Worm (Caenorhabditis elegans) whole organism, mixed stage, embryonic: ENCODE measurements around the gene C39D10.2.

Experiments used
- M03D4.4 ChIP-seq: sonication (generic microtip); optimal IDR thresholded peaks from 2 replicates; lab custom pipeline; 2017; ENCODE audit warnings: mild to moderate bottlenecking, missing genetic modification characterization, missing compliant biosample characterization
- bed-3 ChIP-seq: fragments of 200-800 bp; sonication (Bioruptor generic); optimal IDR thresholded peaks from 3 replicates; lab custom pipeline; 2018; ENCODE audit warnings: mild to moderate bottlenecking, missing genetic modification characterization, moderate library complexity, missing compliant biosample characterization
- blmp-1 ChIP-seq: fragments of 150-350 bp; optimal IDR thresholded peaks from 2 replicates; lab custom pipeline; 2014; ENCODE audit warnings: missing biosample characterization, missing genetic modification characterization
- ceh-39 ChIP-seq: fragments of 150-350 bp; optimal IDR thresholded peaks from 2 replicates; lab custom pipeline; 2014; ENCODE audit warnings: missing biosample characterization, missing genetic modification characterization
- ceh-43 ChIP-seq: fragments of 200-800 bp; sonication (Bioruptor generic); optimal IDR thresholded peaks from 2 replicates; lab custom pipeline; 2018; ENCODE audit warnings: mild to moderate bottlenecking, missing genetic modification characterization, moderate library complexity, missing compliant biosample characterization
- ceh-83 ChIP-seq: fragments of 200-800 bp; sonication (Bioruptor generic); optimal IDR thresholded peaks from 2 replicates; lab custom pipeline; 2018; ENCODE audit warnings: mild to moderate bottlenecking, missing genetic modification characterization, missing compliant biosample characterization
- cnd-1 ChIP-seq: fragments of 200-800 bp; sonication (Bioruptor generic); optimal IDR thresholded peaks from 2 replicates; lab custom pipeline; 2018; ENCODE audit warnings: mild to moderate bottlenecking, missing genetic modification characterization, missing compliant biosample characterization
- drap-1 ChIP-seq: fragments of 200-800 bp; sonication (Bioruptor generic); optimal IDR thresholded peaks from 3 replicates; lab custom pipeline; 2018; ENCODE audit warnings: mild to moderate bottlenecking, missing genetic modification characterization, missing compliant biosample characterization
- elt-1 ChIP-seq: sonication (generic microtip); optimal IDR thresholded peaks from 2 replicates; lab custom pipeline; 2017; ENCODE audit warnings: missing genetic modification characterization, mild to moderate bottlenecking, missing compliant biosample characterization, antibody characterized with exemption, moderate library complexity, borderline replicate concordance; ENCODE audit not compliant: insufficient read depth
- ham-2 ChIP-seq: fragments of 200-800 bp; sonication (Bioruptor generic); optimal IDR thresholded peaks from 2 replicates; lab custom pipeline; 2018; ENCODE audit warnings: mild to moderate bottlenecking, missing genetic modification characterization, missing compliant biosample characterization
- hlh-1 ChIP-seq: fragments of 150-350 bp; optimal IDR thresholded peaks from 2 replicates; lab custom pipeline; 2014; ENCODE audit warnings: missing biosample characterization, missing genetic modification reagents, missing genetic modification characterization
- lin-32 ChIP-seq: fragments of 200-800 bp; sonication (Bioruptor generic); optimal IDR thresholded peaks from 2 replicates; lab custom pipeline; 2018; ENCODE audit warnings: mild to moderate bottlenecking, missing genetic modification characterization, missing compliant biosample characterization
- lsy-2 ChIP-seq: fragments of 150-350 bp; optimal IDR thresholded peaks from 2 replicates; lab custom pipeline; 2014; ENCODE audit warnings: missing biosample characterization, missing genetic modification characterization
- mep-1 ChIP-seq: fragments of 150-350 bp; optimal IDR thresholded peaks from 2 replicates; lab custom pipeline; 2017; ENCODE audit warnings: missing biosample characterization, missing genetic modification reagents, missing genetic modification characterization, inconsistent platforms
- nhr-12 ChIP-seq: fragments of 150-350 bp; optimal IDR thresholded peaks from 2 replicates; lab custom pipeline; 2014; ENCODE audit warnings: missing biosample characterization, missing genetic modification characterization
- nhr-237 ChIP-seq: fragments of 150-350 bp; optimal IDR thresholded peaks from 2 replicates; lab custom pipeline; 2014; ENCODE audit warnings: missing biosample characterization, missing genetic modification characterization
- nhr-76 ChIP-seq: sonication (generic microtip); optimal IDR thresholded peaks from 2 replicates; lab custom pipeline; 2017; ENCODE audit warnings: missing biosample characterization, missing genetic modification characterization
- pha-4 ChIP-seq: fragments of 150-350 bp; optimal IDR thresholded peaks from 2 replicates; lab custom pipeline; 2018; ENCODE audit warnings: missing biosample characterization, missing genetic modification reagents, missing genetic modification characterization
- snpc-4 ChIP-seq: fragments of 150-350 bp; optimal IDR thresholded peaks from 2 replicates; lab custom pipeline; 2014; ENCODE audit warnings: missing biosample characterization, missing genetic modification characterization
- sptf-1 ChIP-seq: sonication (generic microtip); optimal IDR thresholded peaks from 2 replicates; lab custom pipeline; 2017; ENCODE audit warnings: mild to moderate bottlenecking, missing genetic modification characterization, moderate library complexity, missing compliant biosample characterization
- unc-120 ChIP-seq: sonication (generic microtip); optimal IDR thresholded peaks from 2 replicates; lab custom pipeline; 2017; ENCODE audit warnings: missing genetic modification characterization, missing compliant biosample characterization; ENCODE audit not compliant: poor library complexity, severe bottlenecking
- unc-39 ChIP-seq: fragments of 150-350 bp; optimal IDR thresholded peaks from 2 replicates; lab custom pipeline; 2014; ENCODE audit warnings: missing biosample characterization, missing genetic modification characterization
- zip-8 ChIP-seq: fragments of 150-350 bp; optimal IDR thresholded peaks from 2 replicates; lab custom pipeline; 2014; ENCODE audit warnings: missing biosample characterization, missing genetic modification characterization
- ztf-11 ChIP-seq: fragments of 150-350 bp; optimal IDR thresholded peaks from 2 replicates; lab custom pipeline; 2014; ENCODE audit warnings: missing biosample characterization, missing genetic modification characterization

The C39D10.2 gene

ce11 chrX:7925134-7925533, 36.1 kb downstream of the C39D10.2 start, which contains the start of gene zig-4:
zig-4 (plus strand) TSS chrX:7925434.
- TF ChIP-seq cnd-1 (tag; lab: Kevin White, UChicago) (no peak), ceh-39 (tag; lab: Kevin White, UChicago) (no peak), mep-1 (no peak), blmp-1 (tag; lab: Kevin White, UChicago) (no peak)

DNA sequence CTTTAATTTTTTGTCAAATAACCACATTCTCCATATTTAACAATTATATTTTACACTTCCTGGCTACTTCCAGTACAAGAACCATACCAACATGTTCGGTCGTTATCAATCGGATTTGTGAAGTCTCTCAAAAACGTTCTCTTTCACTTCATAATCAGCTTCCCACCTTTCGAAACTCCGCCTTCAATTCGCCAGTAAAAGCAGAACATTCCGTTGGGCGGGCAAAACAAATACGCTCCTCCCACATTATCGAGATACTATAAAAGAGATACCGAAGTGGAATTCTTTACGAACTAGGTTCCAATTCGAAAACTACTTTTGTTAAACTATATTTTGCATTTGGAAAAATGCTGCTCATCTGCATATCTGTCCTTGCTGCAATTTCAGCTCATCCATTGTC, 41.4 kb downstream of the C39D10.2 start, which contains the start of gene zig-3:
TSS of gene zig-3 (plus strand) at position 301 of the 400 bp plus-strand sequence.
- TF ChIP-seq sptf-1 (tag; lab: Kevin White, UChicago) = no peak
- TF ChIP-seq nhr-76 (tag; lab: Kevin White, UChicago) = no peak
- TF ChIP-seq cnd-1 (tag; lab: Kevin White, UChicago) = no peak
- no peak for TF ChIP-seq drap-1 (GFP tag; lab: Kevin White, UChicago)
- TF ChIP-seq pha-4 (tag; lab: Kevin White, UChicago) = no peak
- TF ChIP-seq blmp-1 (tag; lab: Kevin White, UChicago) = no peak
- TF ChIP-seq lsy-2 (tag; lab: Kevin White, UChicago) = no peak
- no peak for TF ChIP-seq ham-2 (GFP tag; lab: Kevin White, UChicago)
- no peak for TF ChIP-seq lin-32 (GFP tag; lab: Kevin White, UChicago)
- no peak for TF ChIP-seq ztf-11

ce11 chrX:7932453-7932852, 43.4 kb downstream of the C39D10.2 start:
- TF ChIP-seq ham-2 (GFP tag; lab: Kevin White, UChicago) = no peak
- no peak for TF ChIP-seq ceh-83
- TF ChIP-seq lsy-2 (tag; lab: Kevin White, UChicago) = no peak
- no peak for TF ChIP-seq ceh-43 (GFP tag; lab: Kevin White, UChicago)
- TF ChIP-seq nhr-12 (tag; lab: Kevin White, UChicago) = no peak
- TF ChIP-seq unc-120 (tag; lab: Kevin White, UChicago) = no peak
- no peak for TF ChIP-seq unc-39 (tag; lab: Kevin White, UChicago)
- no peak for TF ChIP-seq snpc-4 (tag; lab: Kevin White, UChicago)
- no peak for TF ChIP-seq blmp-1 (tag; lab: Kevin White, UChicago)
- no peak for TF ChIP-seq ztf-11
- TF ChIP-seq elt-1 (tag; lab: Kevin White, UChicago) = no peak
- no peak for TF ChIP-seq zip-8 (tag; lab: Kevin White, UChicago)
- no peak for TF ChIP-seq bed-3 (GFP tag; lab: Kevin White, UChicago)
- no peak for TF ChIP-seq nhr-237
- TF ChIP-seq hlh-1 (tag; lab: Kevin White, UChicago) = no peak
- TF ChIP-seq M03D4.4 (tag; lab: Kevin White, UChicago) = no peak
- TF ChIP-seq lin-32 (GFP tag; lab: Kevin White, UChicago) = no peak
- no peak for TF ChIP-seq pha-4 (tag; lab: Kevin White, UChicago)
- no peak for TF ChIP-seq cnd-1 (tag; lab: Kevin White, UChicago)
- no peak for TF ChIP-seq sptf-1 (tag; lab: Kevin White, UChicago)
